Fruit fly (Drosophila melanogaster): ENCODE measurements around the gene gny.

DNA sequence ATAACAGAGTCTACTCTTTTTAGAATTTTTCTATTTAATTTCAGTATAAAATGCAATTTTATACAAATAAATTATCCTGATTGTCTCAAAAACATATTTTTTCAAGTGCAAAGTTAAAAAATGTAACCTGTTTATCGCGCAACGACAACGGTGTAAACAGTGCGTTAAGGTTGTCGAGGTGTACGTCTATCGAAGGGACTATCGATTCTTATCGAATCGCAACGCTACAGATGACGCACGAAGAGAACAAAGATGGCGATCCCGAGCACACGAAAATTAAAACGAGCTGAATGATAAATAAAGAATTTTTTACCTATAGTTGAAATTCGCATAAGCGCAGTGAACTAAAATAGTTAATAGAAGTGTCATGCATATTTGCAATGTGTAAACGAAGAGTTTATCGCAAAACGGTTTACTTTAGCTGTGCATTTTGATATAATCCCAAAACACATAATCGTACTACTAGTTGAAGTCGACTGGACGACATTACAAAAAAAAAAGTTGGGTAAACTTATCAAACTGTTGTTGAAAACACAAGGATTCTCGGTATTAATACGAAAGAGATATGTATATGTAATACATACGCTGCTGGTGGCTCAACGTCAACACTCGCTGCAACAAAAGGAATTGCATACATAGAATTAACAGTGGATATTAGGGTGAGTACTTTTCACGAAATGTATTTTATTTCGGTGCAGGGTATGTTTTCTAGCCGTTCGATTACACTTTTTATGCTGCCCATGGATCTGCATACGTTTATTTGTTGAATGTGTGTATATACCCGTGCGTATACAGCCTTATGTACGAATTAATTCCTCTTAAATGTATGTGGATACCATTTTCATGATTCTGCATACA is 8.2 kb downstream of the gny start, which contains the start of gene da:
- TF ChIP-seq Sin3A (optimal IDR thresholded peaks at IDR 0.05) (no peak), Myc (optimal IDR thresholded peaks at IDR 0.05) (no peak), psq (optimal IDR thresholded peaks at IDR 0.05) (no peak)
